Fruit fly (Drosophila melanogaster) whole organism, embryonic: ENCODE results near the gene Lim3.
A peak's percentile ranks its signal among the peaks of the same experiment; 100 is the strongest.

Experiments
- Aef1 ChIP-seq: fragments of 200-800 bp; sonication (Bioruptor generic); IDR thresholded peaks from 3 replicates; pipeline ENCODE4 v1.3.6; 2022; ENCODE audit warnings: missing biosample characterization, missing genetic modification characterization
- Bgb ChIP-seq: fragments of 200-800 bp; sonication (Bioruptor generic); IDR thresholded peaks from 2 replicates; pipeline ENCODE4 v1.3.6; 2022; ENCODE audit warnings: missing biosample characterization, missing genetic modification characterization; ENCODE audit not compliant: partially characterized antibody
- CG1024 ChIP-seq: fragments of 200-800 bp; sonication (Bioruptor generic); IDR thresholded peaks from 2 replicates; pipeline ENCODE4 v1.3.6; 2022; ENCODE audit warnings: missing biosample characterization, missing genetic modification characterization
- CG10321 ChIP-seq: fragments of 200-800 bp; sonication (Bioruptor generic); IDR thresholded peaks from 2 replicates; pipeline ENCODE4 v1.3.6; 2022; ENCODE audit warnings: missing biosample characterization, missing genetic modification characterization
- CG10366 ChIP-seq: fragments of 200-800 bp; sonication (Bioruptor generic); IDR thresholded peaks from 2 replicates; pipeline ENCODE4 v1.3.6; 2022; ENCODE audit warnings: missing biosample characterization, missing genetic modification characterization
- CG10654 ChIP-seq: fragments of 200-800 bp; sonication (Bioruptor generic); optimal IDR thresholded peaks from 2 replicates; lab custom pipeline; 2016; ENCODE audit warnings: missing biosample characterization, missing genetic modification characterization
- CG12659 ChIP-seq: fragments of 200-800 bp; sonication (Bioruptor generic); optimal IDR thresholded peaks from 3 replicates; lab custom pipeline; 2017; ENCODE audit warnings: mild to moderate bottlenecking, missing biosample characterization, missing genetic modification reagents, missing genetic modification characterization
- CG13296 ChIP-seq: fragments of 200-800 bp; sonication (Bioruptor generic); optimal IDR thresholded peaks from 3 replicates; lab custom pipeline; 2018; ENCODE audit warnings: missing biosample characterization, mild to moderate bottlenecking, missing genetic modification characterization
- CG13424 ChIP-seq: fragments of 200-800 bp; sonication (Bioruptor generic); optimal IDR thresholded peaks from 2 replicates; lab custom pipeline; 2019; ENCODE audit warnings: missing biosample characterization, mild to moderate bottlenecking, missing genetic modification characterization, moderate library complexity
- CG14965 ChIP-seq: fragments of 200-800 bp; sonication (Bioruptor generic); optimal IDR thresholded peaks from 2 replicates; lab custom pipeline; 2016; ENCODE audit warnings: missing biosample characterization, missing genetic modification characterization, borderline replicate concordance
- CG16863 ChIP-seq: fragments of 200-800 bp; sonication (Bioruptor generic); optimal IDR thresholded peaks from 3 replicates; lab custom pipeline; 2016; ENCODE audit warnings: missing biosample characterization, missing genetic modification characterization
- CG17802 ChIP-seq: fragments of 200-800 bp; sonication (Bioruptor generic); optimal IDR thresholded peaks from 2 replicates; lab custom pipeline; 2018; ENCODE audit warnings: missing biosample characterization, mild to moderate bottlenecking, missing genetic modification characterization, moderate library complexity
- CG18619 ChIP-seq: fragments of 200-800 bp; sonication (Bioruptor generic); optimal IDR thresholded peaks from 3 replicates; lab custom pipeline; 2017; ENCODE audit warnings: missing biosample characterization, mild to moderate bottlenecking, missing genetic modification characterization
- CG2116 ChIP-seq: fragments of 200-800 bp; sonication (Bioruptor generic); optimal IDR thresholded peaks from 3 replicates; lab custom pipeline; 2018; ENCODE audit warnings: missing biosample characterization, mild to moderate bottlenecking, missing genetic modification characterization
- CG2120 ChIP-seq: fragments of 200-800 bp; sonication (Bioruptor generic); optimal IDR thresholded peaks from 3 replicates; lab custom pipeline; 2016; ENCODE audit warnings: missing biosample characterization, missing genetic modification characterization
- CG2712 ChIP-seq: fragments of 200-800 bp; optimal IDR thresholded peaks from 3 replicates; lab custom pipeline; 2019; ENCODE audit warnings: missing biosample characterization, mild to moderate bottlenecking, missing genetic modification characterization, moderate library complexity
- CG30431 ChIP-seq: fragments of 200-800 bp; sonication (Bioruptor generic); optimal IDR thresholded peaks from 2 replicates; lab custom pipeline; 2017; ENCODE audit warnings: missing biosample characterization, missing genetic modification characterization
- CG3281 ChIP-seq: fragments of 200-800 bp; sonication (Bioruptor generic); optimal IDR thresholded peaks from 3 replicates; lab custom pipeline; 2017; ENCODE audit warnings: missing biosample characterization, mild to moderate bottlenecking, missing genetic modification characterization
- CG33213 ChIP-seq: fragments of 200-800 bp; sonication (Bioruptor generic); optimal IDR thresholded peaks from 3 replicates; lab custom pipeline; 2016; ENCODE audit warnings: missing biosample characterization, missing genetic modification characterization
- CG6175 ChIP-seq: fragments of 200-800 bp; sonication (Bioruptor generic); IDR thresholded peaks from 3 replicates; pipeline ENCODE4 v1.3.6; 2022; ENCODE audit warnings: missing biosample characterization, missing genetic modification characterization
- CG6854 ChIP-seq: fragments of 200-800 bp; sonication (Bioruptor generic); optimal IDR thresholded peaks from 3 replicates; lab custom pipeline; 2017; ENCODE audit warnings: missing biosample characterization, mild to moderate bottlenecking, missing genetic modification characterization
- CG8765 ChIP-seq: fragments of 200-800 bp; sonication (Bioruptor generic); IDR thresholded peaks from 2 replicates; pipeline ENCODE4 v1.3.6; 2022; ENCODE audit warnings: missing biosample characterization, missing genetic modification characterization
- CG9797 ChIP-seq: fragments of 200-800 bp; sonication (Bioruptor generic); optimal IDR thresholded peaks from 3 replicates; lab custom pipeline; 2018; ENCODE audit warnings: missing biosample characterization, mild to moderate bottlenecking, missing genetic modification characterization
- CHES-1-like ChIP-seq: fragments of 200-800 bp; sonication (Bioruptor generic); optimal IDR thresholded peaks from 2 replicates; lab custom pipeline; 2016; ENCODE audit warnings: missing biosample characterization, missing genetic modification characterization
- D ChIP-seq, 2 experiments: fragments of 200-800 bp in 1 of 2; fragments of >200 bp in 1 of 2; sonication (Bioruptor generic) in 1 of 2; optimal IDR thresholded peaks; 2 replicates in 1 of 2; 3 replicates in 1 of 2; lab custom pipeline; 2017; ENCODE audit warnings: mild to moderate bottlenecking in 1 of 2, missing biosample characterization in 1 of 2, missing genetic modification characterization in 1 of 2, missing genetic modification reagents in 1 of 2
- Drgx ChIP-seq: fragments of 200-800 bp; sonication (Bioruptor generic); IDR thresholded peaks from 2 replicates; pipeline ENCODE4 v1.3.6; 2022; ENCODE audit warnings: missing biosample characterization, missing genetic modification characterization
- Elba2 ChIP-seq: fragments of 200-800 bp; sonication (Bioruptor generic); optimal IDR thresholded peaks from 3 replicates; lab custom pipeline; 2016; ENCODE audit warnings: missing biosample characterization, missing genetic modification characterization
- HmgZ ChIP-seq: fragments of 200-800 bp; sonication (Bioruptor generic); optimal IDR thresholded peaks from 2 replicates; lab custom pipeline; 2018; ENCODE audit warnings: missing biosample characterization, mild to moderate bottlenecking, missing genetic modification characterization
- NFAT ChIP-seq: fragments of 200-800 bp; sonication (Bioruptor generic); IDR thresholded peaks from 2 replicates; pipeline ENCODE4 v1.3.6; 2022; ENCODE audit warnings: missing biosample characterization, missing genetic modification characterization
- Oaz ChIP-seq: fragments of 200-800 bp; sonication (Bioruptor generic); IDR thresholded peaks from 2 replicates; pipeline ENCODE4 v1.3.6; 2022; ENCODE audit warnings: missing biosample characterization, missing genetic modification characterization
- Side ChIP-seq: fragments of 200-800 bp; sonication (Bioruptor generic); optimal IDR thresholded peaks from 2 replicates; lab custom pipeline; 2016; ENCODE audit warnings: missing biosample characterization, missing genetic modification characterization
- Stat92E ChIP-seq, 3 experiments: fragments of >200 bp in 2 of 3; fragments of 200-800 bp in 1 of 3; sonication (Bioruptor generic) in 1 of 3; optimal IDR thresholded peaks; 2 replicates each; lab custom pipeline; 2017 to 2019; ENCODE audit warnings: missing biosample characterization in 3 of 3, missing genetic modification characterization in 3 of 3, mild to moderate bottlenecking in 1 of 3, moderate library complexity in 1 of 3
- TFAM ChIP-seq: fragments of 200-800 bp; sonication (Bioruptor generic); optimal IDR thresholded peaks from 2 replicates; lab custom pipeline; 2017; ENCODE audit warnings: missing biosample characterization, missing genetic modification characterization, inconsistent platforms
- YL-1 ChIP-seq: fragments of 200-800 bp; sonication (Bioruptor generic); optimal IDR thresholded peaks from 3 replicates; lab custom pipeline; 2017; ENCODE audit warnings: missing biosample characterization, mild to moderate bottlenecking, missing genetic modification characterization
- amos ChIP-seq: fragments of 200-800 bp; sonication (Bioruptor generic); IDR thresholded peaks from 2 replicates; pipeline ENCODE4 v1.3.6; 2022; ENCODE audit warnings: missing biosample characterization, missing genetic modification characterization; ENCODE audit not compliant: partially characterized antibody
- br ChIP-seq: fragments of >200 bp; optimal IDR thresholded peaks from 2 replicates; lab custom pipeline; 2017
- cwo ChIP-seq: fragments of 200-800 bp; sonication (Bioruptor generic); optimal IDR thresholded peaks from 3 replicates; lab custom pipeline; 2017; ENCODE audit warnings: missing biosample characterization, missing genetic modification characterization, mild to moderate bottlenecking, moderate library complexity, missing genetic modification reagents
- danr ChIP-seq: fragments of 200-800 bp; sonication (Bioruptor generic); IDR thresholded peaks from 2 replicates; pipeline ENCODE4 v1.3.6; 2022; ENCODE audit warnings: missing biosample characterization, missing genetic modification characterization
- emc ChIP-seq: fragments of 200-800 bp; sonication (Bioruptor generic); optimal IDR thresholded peaks from 2 replicates; lab custom pipeline; 2016; ENCODE audit warnings: missing biosample characterization, missing genetic modification characterization
- fd3F ChIP-seq: fragments of 200-800 bp; sonication (Bioruptor generic); optimal IDR thresholded peaks from 2 replicates; lab custom pipeline; 2018; ENCODE audit warnings: missing biosample characterization, mild to moderate bottlenecking, missing genetic modification characterization, moderate library complexity
- fd64A ChIP-seq: fragments of 200-800 bp; sonication (Bioruptor generic); optimal IDR thresholded peaks from 3 replicates; lab custom pipeline; 2018; ENCODE audit warnings: missing biosample characterization, mild to moderate bottlenecking, missing genetic modification characterization
- gce ChIP-seq: fragments of 200-800 bp; sonication (Bioruptor generic); IDR thresholded peaks from 3 replicates; pipeline ENCODE4 v1.3.6; 2022; ENCODE audit warnings: missing biosample characterization, missing genetic modification characterization
- gro ChIP-seq: fragments of 200-800 bp; sonication (Bioruptor generic); optimal IDR thresholded peaks from 2 replicates; lab custom pipeline; 2016; ENCODE audit warnings: missing biosample characterization, missing genetic modification characterization
- jigr1 ChIP-seq: fragments of 200-800 bp; sonication (Bioruptor generic); IDR thresholded peaks from 3 replicates; pipeline ENCODE4 v1.3.6; 2022; ENCODE audit warnings: missing biosample characterization, missing genetic modification characterization
- lmd ChIP-seq: fragments of 200-800 bp; sonication (Bioruptor generic); IDR thresholded peaks from 2 replicates; pipeline ENCODE4 v1.3.6; 2022; ENCODE audit warnings: missing biosample characterization, missing genetic modification characterization
- pros ChIP-seq: fragments of 200-800 bp; sonication (Bioruptor generic); optimal IDR thresholded peaks from 3 replicates; lab custom pipeline; 2019; ENCODE audit warnings: missing biosample characterization, mild to moderate bottlenecking, missing genetic modification characterization, moderate library complexity
- shn ChIP-seq: fragments of 200-800 bp; sonication (Bioruptor generic); optimal IDR thresholded peaks from 3 replicates; lab custom pipeline; 2016; ENCODE audit warnings: missing biosample characterization, missing genetic modification characterization
- sim ChIP-seq: fragments of 200-800 bp; sonication (Bioruptor generic); IDR thresholded peaks from 2 replicates; pipeline ENCODE4 v1.3.6; 2022; ENCODE audit warnings: missing biosample characterization, missing genetic modification characterization
- so ChIP-seq: fragments of 200-800 bp; sonication (Bioruptor generic); IDR thresholded peaks from 3 replicates; pipeline ENCODE4 v1.3.6; 2022; ENCODE audit warnings: missing biosample characterization, missing genetic modification characterization
- zf30C ChIP-seq: fragments of 200-800 bp; sonication (Bioruptor generic); optimal IDR thresholded peaks from 3 replicates; lab custom pipeline; 2018; ENCODE audit warnings: missing biosample characterization, mild to moderate bottlenecking, missing genetic modification characterization

Gene Lim3

DNA sequence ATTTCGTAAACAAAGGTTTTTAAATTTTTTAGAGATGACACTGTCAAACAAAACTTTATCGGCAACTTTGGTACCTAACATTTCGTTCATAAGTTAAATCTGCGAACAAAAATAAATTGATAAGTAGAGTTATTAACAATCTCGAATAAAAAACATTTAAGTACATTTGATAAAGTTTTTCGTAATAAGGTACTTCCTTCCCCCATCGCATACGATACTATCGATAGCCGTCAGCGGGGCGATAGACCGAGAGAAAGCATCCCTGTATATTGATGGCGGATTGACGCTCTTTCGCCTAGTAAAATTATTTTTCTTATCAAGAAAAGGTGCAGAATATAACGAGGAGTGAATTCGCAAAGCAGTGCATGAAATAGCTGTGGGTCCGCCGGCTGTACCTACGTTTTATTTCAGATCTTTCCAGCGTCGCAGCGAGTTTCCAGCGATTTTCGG lies 63.1 kb downstream of the Lim3 start, which contains the start of the genes Ttc19 and Acn (continued):
- TF ChIP-seq lmd: peak; percentile 79
- TF ChIP-seq CG18619: peak; percentile 76
- peak in 1 of 3 experiments; percentile 8 for TF ChIP-seq Stat92E (GFP tag; optimal IDR thresholded peaks at IDR 0.05; lab: Kevin White, UChicago)
- TF ChIP-seq CG10654 (GFP tag; lab: Kevin White, UChicago): peak; percentile 61
- no peak for TF ChIP-seq br (lab: Kevin White, UChicago)
- peak; percentile 65 for TF ChIP-seq emc
- peak; percentile 91 for TF ChIP-seq gro (GFP tag; lab: Kevin White, UChicago)
- peak; percentile 86 for TF ChIP-seq CG12659 (GFP tag; lab: Kevin White, UChicago)
- TF ChIP-seq TFAM: peak; percentile 32
- peak; percentile 82 for TF ChIP-seq HmgZ (tag; lab: Kevin White, UChicago)
- TF ChIP-seq CG16863 (GFP tag; lab: Kevin White, UChicago): peak; percentile 89
- peak; percentile 88 for TF ChIP-seq CG33213 (GFP tag; lab: Kevin White, UChicago)
- TF ChIP-seq CG8765 (GFP tag; lab: Robert Waterston, UW): peak; percentile 82
- TF ChIP-seq CG10366 (GFP tag; lab: Robert Waterston, UW): peak; percentile 81
- TF ChIP-seq CG14965 (GFP tag; lab: Kevin White, UChicago): peak; percentile 18
- peak; percentile 91 for TF ChIP-seq YL-1 (GFP tag; lab: Kevin White, UChicago)
- TF ChIP-seq cwo (GFP tag; lab: Kevin White, UChicago): peak; percentile 59
- TF ChIP-seq CG3281 (GFP tag; lab: Kevin White, UChicago): peak; percentile 76
- peak; percentile 90 for TF ChIP-seq shn
- 0 out of 3 replicates have a peak, but pooled peaks have one; percentile 33 for TF ChIP-seq gce (GFP tag; lab: Robert Waterston, UW)
- peak; percentile 76 for TF ChIP-seq NFAT
- peak; percentile 90 for TF ChIP-seq Side (GFP tag; lab: Kevin White, UChicago)
- peak; percentile 33 for TF ChIP-seq CG6854 (GFP tag; lab: Kevin White, UChicago)
- peak; percentile 87 for TF ChIP-seq CG13424 (tag; lab: Kevin White, UChicago)
- TF ChIP-seq CG9797 (GFP tag; lab: Kevin White, UChicago): peak; percentile 39
- no peak for TF ChIP-seq jigr1 (GFP tag; lab: Robert Waterston, UW)
- TF ChIP-seq CG10321 (GFP tag; lab: Robert Waterston, UW): no peak
- peak; percentile 93 for TF ChIP-seq CHES-1-like
- peak; percentile 99 for TF ChIP-seq CG2116 (GFP tag; lab: Kevin White, UChicago)
- peak; percentile 56 for TF ChIP-seq CG1024
- TF ChIP-seq Bgb (GFP tag; lab: Robert Waterston, UW): peak; percentile 95
- TF ChIP-seq CG17802 (tag; lab: Kevin White, UChicago): peak; percentile 66
- TF ChIP-seq sim (GFP tag; lab: Robert Waterston, UW): no peak
- peak; percentile 56 for TF ChIP-seq Drgx (GFP tag; lab: Robert Waterston, UW)
- peak; percentile 93 for TF ChIP-seq CG2120 (GFP tag; lab: Kevin White, UChicago)
- TF ChIP-seq pros (GFP tag; lab: Kevin White, UChicago): no peak
- peak; percentile 37 for TF ChIP-seq CG30431
- peak; percentile 68; the same call in 1 of the 3 replicates for TF ChIP-seq so (GFP tag; lab: Robert Waterston, UW)
- TF ChIP-seq fd64A (GFP tag; lab: Kevin White, UChicago): no peak
- TF ChIP-seq D (optimal IDR thresholded peaks at IDR 0.05; lab: Kevin White, UChicago): no peak
- peak; percentile 73 for TF ChIP-seq D (GFP tag; optimal IDR thresholded peaks at IDR 0.05; lab: Kevin White, UChicago)
- TF ChIP-seq Oaz (GFP tag; lab: Robert Waterston, UW): peak; percentile 72
- peak; percentile 95 for TF ChIP-seq amos
- no peak for TF ChIP-seq zf30C (GFP tag; lab: Kevin White, UChicago)
- peak; percentile 88 for TF ChIP-seq CG2712 (tag; lab: Kevin White, UChicago)
- TF ChIP-seq Aef1 (GFP tag; lab: Robert Waterston, UW): peak; percentile 85
- peak; percentile 43; the same call in 1 of the 2 replicates for TF ChIP-seq danr (GFP tag; lab: Robert Waterston, UW)
- peak; percentile 50 for TF ChIP-seq Elba2
- TF ChIP-seq CG13296: peak; percentile 75
- peak; percentile 72 for TF ChIP-seq fd3F (GFP tag; lab: Kevin White, UChicago)
- peak; percentile 61; the same call in 1 of the 3 replicates for TF ChIP-seq CG6175
